Worm (Caenorhabditis elegans) whole organism, midembryonic: ENCODE measurements around the gene rabr-4.

Experiments used
- T22C8.4 ChIP-seq: fragments of 200-800 bp; sonication (Bioruptor generic); IDR thresholded peaks from 2 replicates; pipeline ENCODE4 v1.3.6; 2022; ENCODE audit warnings: missing genetic modification characterization, missing compliant biosample characterization
- cog-1 ChIP-seq: sonication (generic microtip); optimal IDR thresholded peaks from 2 replicates; lab custom pipeline; 2016; ENCODE audit warnings: missing genetic modification characterization, missing compliant biosample characterization
- flt-1 ChIP-seq: fragments of 200-800 bp; sonication (Bioruptor generic); IDR thresholded peaks from 2 replicates; pipeline ENCODE4 v1.3.6; 2022; ENCODE audit warnings: missing genetic modification characterization, missing compliant biosample characterization
- med-1 ChIP-seq: sonication (generic microtip); optimal IDR thresholded peaks from 2 replicates; lab custom pipeline; 2017; ENCODE audit warnings: missing genetic modification characterization, mild to moderate bottlenecking, missing compliant biosample characterization, antibody characterized with exemption, missing genetic modification reagents; ENCODE audit not compliant: insufficient read depth
- ztf-23 ChIP-seq: fragments of 200-800 bp; sonication (Bioruptor generic); IDR thresholded peaks from 2 replicates; pipeline ENCODE4 v1.3.6; 2022; ENCODE audit warnings: missing genetic modification reagents, missing genetic modification characterization, missing compliant biosample characterization
- ztf-29 ChIP-seq: fragments of 200-800 bp; sonication (Bioruptor generic); IDR thresholded peaks from 2 replicates; pipeline ENCODE4 v1.3.6; 2022; ENCODE audit warnings: missing genetic modification reagents, missing genetic modification characterization, missing compliant biosample characterization

DNA sequence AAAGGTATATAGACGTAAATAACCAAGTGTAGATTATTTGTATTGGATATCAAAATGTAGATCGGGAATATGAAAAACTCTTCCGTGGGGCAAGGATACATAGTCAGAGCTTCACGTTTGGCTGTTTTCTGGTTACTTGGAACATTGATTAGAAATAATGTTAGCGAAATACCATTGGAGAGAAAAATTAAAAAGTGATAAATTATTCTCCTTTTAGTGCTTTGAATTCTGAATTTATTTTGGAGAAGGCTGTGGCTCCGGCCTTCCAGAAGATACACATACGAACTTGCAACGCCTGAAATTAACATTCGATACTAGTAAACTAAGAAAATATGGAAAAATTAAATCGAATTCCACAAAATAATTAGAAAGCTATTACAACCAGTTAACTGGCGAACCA, 40.9 kb downstream of the rabr-4 start, which contains the start of gene srh-98:
- no peak for TF ChIP-seq ztf-29
- no peak for TF ChIP-seq T22C8.4 (GFP tag; lab: Robert Waterston, UW)
- TF ChIP-seq cog-1 (tag; lab: Kevin White, UChicago) = no peak
- TF ChIP-seq flt-1 = no peak
- no peak for TF ChIP-seq med-1
- TF ChIP-seq ztf-23 = no peak
